Fruit fly (Drosophila melanogaster) whole organism, embryonic: ENCODE measurements around the gene scny.
A peak's percentile ranks its signal among the peaks of the same experiment; 100 is the strongest.

Experiments
- Atf-2 ChIP-seq: fragments of 200-800 bp; sonication (Bioruptor generic); optimal IDR thresholded peaks from 2 replicates; lab custom pipeline; 2016; ENCODE audit warnings: missing biosample characterization, missing genetic modification characterization
- CG10565 ChIP-seq: fragments of 200-800 bp; sonication (Bioruptor generic); optimal IDR thresholded peaks from 3 replicates; lab custom pipeline; 2016; ENCODE audit warnings: missing biosample characterization, mild to moderate bottlenecking, missing genetic modification characterization
- CG12299 ChIP-seq: fragments of 200-800 bp; sonication (Bioruptor generic); optimal IDR thresholded peaks from 2 replicates; lab custom pipeline; 2018; ENCODE audit warnings: missing biosample characterization, mild to moderate bottlenecking, missing genetic modification characterization
- CG12659 ChIP-seq: fragments of 200-800 bp; sonication (Bioruptor generic); optimal IDR thresholded peaks from 3 replicates; lab custom pipeline; 2017; ENCODE audit warnings: mild to moderate bottlenecking, missing biosample characterization, missing genetic modification reagents, missing genetic modification characterization
- CG13287 ChIP-seq: fragments of 200-800 bp; sonication (Bioruptor generic); IDR thresholded peaks from 2 replicates; pipeline ENCODE4 v1.3.6; 2022; ENCODE audit warnings: missing biosample characterization, missing genetic modification characterization; ENCODE audit not compliant: partially characterized antibody
- CG13894 ChIP-seq: fragments of 200-800 bp; sonication (Bioruptor generic); optimal IDR thresholded peaks from 3 replicates; lab custom pipeline; 2018; ENCODE audit warnings: missing biosample characterization, mild to moderate bottlenecking, missing genetic modification characterization, moderate library complexity
- CG14014 ChIP-seq: fragments of 200-800 bp; sonication (Bioruptor generic); IDR thresholded peaks from 2 replicates; pipeline ENCODE4 v1.3.6; 2022; ENCODE audit warnings: missing biosample characterization, missing genetic modification characterization
- CG14860 ChIP-seq: fragments of 200-800 bp; sonication (Bioruptor generic); IDR thresholded peaks from 3 replicates; pipeline ENCODE4 v1.3.6; 2022; ENCODE audit warnings: missing biosample characterization, missing genetic modification characterization; ENCODE audit not compliant: partially characterized antibody
- CG15514 ChIP-seq: fragments of 200-800 bp; sonication (Bioruptor generic); optimal IDR thresholded peaks from 3 replicates; lab custom pipeline; 2017; ENCODE audit warnings: missing biosample characterization, missing genetic modification characterization, mild to moderate bottlenecking, moderate library complexity, missing genetic modification reagents
- CG31365 ChIP-seq: fragments of 200-800 bp; sonication (Bioruptor generic); optimal IDR thresholded peaks from 2 replicates; lab custom pipeline; 2018; ENCODE audit warnings: missing biosample characterization, mild to moderate bottlenecking, missing genetic modification characterization
- CG32767 ChIP-seq: fragments of 200-800 bp; sonication (Bioruptor generic); IDR thresholded peaks from 2 replicates; pipeline ENCODE4 v1.3.6; 2022; ENCODE audit warnings: missing biosample characterization, missing genetic modification characterization
- CG34422 ChIP-seq: fragments of 200-800 bp; sonication (Bioruptor generic); IDR thresholded peaks from 3 replicates; pipeline ENCODE4 v1.3.6; 2022; ENCODE audit warnings: missing biosample characterization, missing genetic modification characterization
- CG3847 ChIP-seq: fragments of 200-800 bp; sonication (Bioruptor generic); IDR thresholded peaks from 2 replicates; pipeline ENCODE4 v1.3.6; 2022; ENCODE audit warnings: missing biosample characterization, missing genetic modification characterization
- CG4360 ChIP-seq: fragments of 200-800 bp; sonication (Bioruptor generic); IDR thresholded peaks from 2 replicates; pipeline ENCODE4 v1.3.6; 2022; ENCODE audit warnings: missing biosample characterization, missing genetic modification characterization
- CG6791 ChIP-seq: fragments of 200-800 bp; sonication (Bioruptor generic); IDR thresholded peaks from 3 replicates; pipeline ENCODE4 v1.3.6; 2022; ENCODE audit warnings: missing biosample characterization, missing genetic modification characterization; ENCODE audit not compliant: partially characterized antibody
- CG9797 ChIP-seq: fragments of 200-800 bp; sonication (Bioruptor generic); optimal IDR thresholded peaks from 3 replicates; lab custom pipeline; 2018; ENCODE audit warnings: missing biosample characterization, mild to moderate bottlenecking, missing genetic modification characterization
- CHES-1-like ChIP-seq: fragments of 200-800 bp; sonication (Bioruptor generic); optimal IDR thresholded peaks from 2 replicates; lab custom pipeline; 2016; ENCODE audit warnings: missing biosample characterization, missing genetic modification characterization
- CkIIα-i1 ChIP-seq: fragments of 200-800 bp; sonication (Bioruptor generic); IDR thresholded peaks from 2 replicates; pipeline ENCODE4 v1.3.6; 2022; ENCODE audit warnings: missing biosample characterization, missing genetic modification characterization
- D ChIP-seq, 2 experiments: fragments of 200-800 bp in 1 of 2; fragments of >200 bp in 1 of 2; sonication (Bioruptor generic) in 1 of 2; optimal IDR thresholded peaks; 2 replicates in 1 of 2; 3 replicates in 1 of 2; lab custom pipeline; 2017; ENCODE audit warnings: mild to moderate bottlenecking in 1 of 2, missing biosample characterization in 1 of 2, missing genetic modification characterization in 1 of 2, missing genetic modification reagents in 1 of 2
- D19B ChIP-seq: fragments of 200-800 bp; sonication (Bioruptor generic); optimal IDR thresholded peaks from 2 replicates; lab custom pipeline; 2017; ENCODE audit warnings: missing biosample characterization, mild to moderate bottlenecking, missing genetic modification characterization
- Dref ChIP-seq: fragments of 200-800 bp; sonication (Bioruptor generic); IDR thresholded peaks from 2 replicates; pipeline ENCODE4 v1.3.6; 2022; ENCODE audit warnings: missing biosample characterization, missing genetic modification characterization
- Fer1 ChIP-seq: fragments of 200-800 bp; sonication (Bioruptor generic); optimal IDR thresholded peaks from 2 replicates; lab custom pipeline; 2017; ENCODE audit warnings: missing biosample characterization, mild to moderate bottlenecking, missing genetic modification characterization
- GATAe ChIP-seq: fragments of 200-800 bp; sonication (Bioruptor generic); conservative IDR thresholded peaks from 2 replicates; pipeline ENCODE4 v1.3.6; 2022; ENCODE audit warnings: missing biosample characterization, missing genetic modification characterization
- Hr78 ChIP-seq, 2 experiments: fragments of 200-800 bp in 1 of 2; fragments of >200 bp in 1 of 2; sonication (Bioruptor generic) in 1 of 2; optimal IDR thresholded peaks; 2 replicates each; lab custom pipeline; 2017 to 2019; ENCODE audit warnings: missing biosample characterization in 2 of 2, missing genetic modification characterization in 2 of 2, mild to moderate bottlenecking in 1 of 2, moderate library complexity in 1 of 2
- Jarid2 ChIP-seq: fragments of 200-800 bp; sonication (Bioruptor generic); optimal IDR thresholded peaks from 3 replicates; lab custom pipeline; 2017; ENCODE audit warnings: mild to moderate bottlenecking, missing biosample characterization, missing genetic modification reagents, missing genetic modification characterization
- MBD-R2 ChIP-seq: fragments of 200-800 bp; sonication (Bioruptor generic); IDR thresholded peaks from 2 replicates; pipeline ENCODE4 v1.3.6; 2022; ENCODE audit warnings: missing biosample characterization, missing genetic modification characterization
- Myb ChIP-seq: fragments of 200-800 bp; sonication (Bioruptor generic); optimal IDR thresholded peaks from 2 replicates; lab custom pipeline; 2016; ENCODE audit warnings: missing biosample characterization, missing genetic modification characterization
- Sin3A ChIP-seq: fragments of >200 bp; optimal IDR thresholded peaks from 2 replicates; lab custom pipeline; 2018
- Ssrp ChIP-seq: fragments of 200-800 bp; sonication (Bioruptor generic); optimal IDR thresholded peaks from 2 replicates; lab custom pipeline; 2018; ENCODE audit warnings: missing biosample characterization, mild to moderate bottlenecking, missing genetic modification characterization, moderate library complexity
- YL-1 ChIP-seq: fragments of 200-800 bp; sonication (Bioruptor generic); optimal IDR thresholded peaks from 3 replicates; lab custom pipeline; 2017; ENCODE audit warnings: missing biosample characterization, mild to moderate bottlenecking, missing genetic modification characterization
- ac ChIP-seq: fragments of 200-800 bp; sonication (Bioruptor generic); optimal IDR thresholded peaks from 3 replicates; lab custom pipeline; 2017; ENCODE audit warnings: missing biosample characterization, mild to moderate bottlenecking, missing genetic modification characterization
- bsh ChIP-seq, 2 experiments: fragments of 200-800 bp; sonication (Bioruptor generic); optimal IDR thresholded peaks; 2 replicates each; lab custom pipeline; 2017 to 2018; ENCODE audit warnings: mild to moderate bottlenecking in 2 of 2, missing biosample characterization in 2 of 2, missing genetic modification characterization in 2 of 2, moderate library complexity in 1 of 2
- cad ChIP-seq: fragments of >200 bp; optimal IDR thresholded peaks from 2 replicates; lab custom pipeline; 2017; ENCODE audit warnings: missing biosample characterization, missing genetic modification characterization
- ci ChIP-seq: fragments of 200-800 bp; sonication (Bioruptor generic); IDR thresholded peaks from 3 replicates; pipeline ENCODE4 v1.3.6; 2022; ENCODE audit warnings: missing biosample characterization, missing genetic modification characterization
- danr ChIP-seq: fragments of 200-800 bp; sonication (Bioruptor generic); IDR thresholded peaks from 2 replicates; pipeline ENCODE4 v1.3.6; 2022; ENCODE audit warnings: missing biosample characterization, missing genetic modification characterization
- dysf ChIP-seq: fragments of 200-800 bp; sonication (Bioruptor generic); IDR thresholded peaks from 3 replicates; pipeline ENCODE4 v1.3.6; 2022; ENCODE audit warnings: missing biosample characterization, missing genetic modification characterization
- eyg ChIP-seq: fragments of 200-800 bp; sonication (Bioruptor generic); optimal IDR thresholded peaks from 3 replicates; lab custom pipeline; 2016; ENCODE audit warnings: missing biosample characterization, missing genetic modification characterization
- gfzf ChIP-seq: fragments of 200-800 bp; sonication (Bioruptor generic); optimal IDR thresholded peaks from 2 replicates; lab custom pipeline; 2016; ENCODE audit warnings: missing biosample characterization, mild to moderate bottlenecking, missing genetic modification characterization, moderate library complexity
- grau ChIP-seq: fragments of 200-800 bp; optimal IDR thresholded peaks from 3 replicates; lab custom pipeline; 2019; ENCODE audit warnings: missing biosample characterization, mild to moderate bottlenecking, missing genetic modification characterization, moderate library complexity
- h ChIP-seq: fragments of >200 bp; optimal IDR thresholded peaks from 2 replicates; lab custom pipeline; 2017
- nmo ChIP-seq: fragments of 200-800 bp; sonication (Bioruptor generic); optimal IDR thresholded peaks from 2 replicates; lab custom pipeline; 2018; ENCODE audit warnings: missing biosample characterization, mild to moderate bottlenecking, missing genetic modification characterization, moderate library complexity
- nom ChIP-seq: fragments of 200-800 bp; sonication (Bioruptor generic); optimal IDR thresholded peaks from 2 replicates; lab custom pipeline; 2017; ENCODE audit warnings: missing biosample characterization, missing genetic modification characterization, mild to moderate bottlenecking, moderate library complexity, missing genetic modification reagents
- pzg ChIP-seq: fragments of 200-800 bp; sonication (Bioruptor generic); optimal IDR thresholded peaks from 3 replicates; lab custom pipeline; 2018; ENCODE audit warnings: missing biosample characterization, mild to moderate bottlenecking, missing genetic modification characterization, moderate library complexity
- repo ChIP-seq: fragments of 200-800 bp; sonication (Bioruptor generic); optimal IDR thresholded peaks from 2 replicates; lab custom pipeline; 2016; ENCODE audit warnings: missing biosample characterization, missing genetic modification characterization
- tap ChIP-seq: fragments of 200-800 bp; optimal IDR thresholded peaks from 3 replicates; lab custom pipeline; 2019; ENCODE audit warnings: missing biosample characterization, mild to moderate bottlenecking, missing genetic modification characterization, moderate library complexity
- ttk ChIP-seq: fragments of 200-800 bp; sonication (Bioruptor generic); IDR thresholded peaks from 2 replicates; pipeline ENCODE4 v2.1.2; 2022; ENCODE audit warnings: missing biosample characterization, missing genetic modification characterization
- vvl ChIP-seq: fragments of 200-800 bp; sonication (Bioruptor generic); IDR thresholded peaks from 2 replicates; pipeline ENCODE4 v1.3.6; 2022; ENCODE audit warnings: missing biosample characterization, missing genetic modification characterization
- zf30C ChIP-seq: fragments of 200-800 bp; sonication (Bioruptor generic); optimal IDR thresholded peaks from 3 replicates; lab custom pipeline; 2018; ENCODE audit warnings: missing biosample characterization, mild to moderate bottlenecking, missing genetic modification characterization

The scny gene

DNA sequence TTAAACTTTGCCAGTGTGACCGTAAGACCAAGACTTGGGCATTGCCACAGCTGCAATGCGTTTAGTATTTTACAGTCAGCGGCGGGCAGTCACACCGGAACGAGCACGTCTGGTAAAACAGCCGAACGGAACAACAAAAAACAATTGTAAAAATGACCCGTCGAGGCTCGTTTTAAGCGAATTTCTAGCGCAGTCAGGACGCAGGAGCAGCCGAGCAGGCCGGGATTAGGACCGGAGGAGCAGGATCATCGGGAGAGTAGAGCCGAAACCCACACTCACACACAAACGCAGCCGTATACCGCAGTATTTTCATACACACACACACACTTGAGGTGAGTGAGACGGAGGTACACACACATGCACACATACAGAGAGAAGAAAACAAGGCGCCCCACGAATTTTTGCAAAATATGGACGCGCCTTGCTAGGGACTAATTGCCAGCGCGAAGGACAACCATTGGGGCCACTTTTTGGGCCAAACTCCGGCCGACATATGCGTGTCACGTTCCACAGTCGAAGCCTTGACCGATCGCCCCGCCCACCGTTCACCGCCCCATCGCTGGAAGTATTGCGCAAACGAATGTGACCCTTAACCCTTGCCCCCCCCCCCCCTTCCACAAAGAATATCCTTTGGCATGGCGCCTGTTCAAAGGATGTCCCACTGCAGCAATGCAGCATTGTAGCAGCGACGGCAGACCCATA lies 15.7 kb upstream of the scny start, which contains the start of gene Usp47 (continued):
- TF ChIP-seq CG4360 (GFP tag; lab: Robert Waterston, UW) (peak; percentile 44), ci (GFP tag; lab: Robert Waterston, UW) (0 out of 3 replicates have a peak, but pooled peaks have one; percentile 12), CkIIα-i1 (no peak), Sin3A (lab: Kevin White, UChicago) (peak; percentile 26), gfzf (peak; percentile 89), Dref (GFP tag; lab: Robert Waterston, UW) (peak; percentile 39; the same call in 1 of the 2 replicates), pzg (GFP tag; lab: Kevin White, UChicago) (peak; percentile 83), CG9797 (GFP tag; lab: Kevin White, UChicago) (peak; percentile 74), Fer1 (peak; percentile 58), ac (GFP tag; lab: Kevin White, UChicago) (no peak), CG31365 (no peak), tap (no peak), h (lab: Kevin White, UChicago) (no peak), CG3847 (GFP tag; lab: Robert Waterston, UW) (peak; percentile 16; the same call in 1 of the 2 replicates), CG34422 (GFP tag; lab: Robert Waterston, UW) (peak; percentile 84; the same call in 2 of the 3 replicates), grau (tag; lab: Kevin White, UChicago) (no peak), GATAe (no peak), Hr78 (GFP tag; optimal IDR thresholded peaks at IDR 0.05; lab: Kevin White, UChicago) (peak in 1 of 2 experiments; percentile 97), eyg (GFP tag; lab: Kevin White, UChicago) (no peak), Ssrp (tag; lab: Kevin White, UChicago) (no peak), CG12299 (tag; lab: Kevin White, UChicago) (peak; percentile 16), zf30C (GFP tag; lab: Kevin White, UChicago) (peak; percentile 63), nmo (GFP tag; lab: Kevin White, UChicago) (peak; percentile 0), repo (GFP tag; lab: Kevin White, UChicago) (peak; percentile 21), D19B (no peak), CG13287 (GFP tag; lab: Robert Waterston, UW) (peak; percentile 47; the same call in 1 of the 2 replicates), vvl (peak; percentile 33; the same call in 1 of the 2 replicates), nom (GFP tag; lab: Kevin White, UChicago) (peak; percentile 20), bsh (GFP tag; optimal IDR thresholded peaks at IDR 0.05; lab: Kevin White, UChicago) (peak in 1 of 2 experiments; percentile 38), CG6791 (GFP tag; lab: Robert Waterston, UW) (0 out of 3 replicates have a peak, but pooled peaks have one; percentile 31), CG12659 (peak; percentile 38), CG10565 (no peak), CG13894 (tag; lab: Kevin White, UChicago) (peak; percentile 29), Atf-2 (GFP tag; lab: Kevin White, UChicago) (no peak), CG14860 (GFP tag; lab: Robert Waterston, UW) (no peak), ttk (GFP tag; lab: Robert Waterston, UW) (no peak), danr (GFP tag; lab: Robert Waterston, UW) (no peak), Jarid2 (GFP tag; lab: Kevin White, UChicago) (peak; percentile 59), CHES-1-like (GFP tag; lab: Kevin White, UChicago) (peak; percentile 31), CG32767 (GFP tag; lab: Robert Waterston, UW) (peak; percentile 49; the same call in 1 of the 2 replicates), dysf (GFP tag; lab: Robert Waterston, UW) (0 out of 3 replicates have a peak, but pooled peaks have one; percentile 6), D (optimal IDR thresholded peaks at IDR 0.05; lab: Kevin White, UChicago) (peak; percentile 58), D (GFP tag; optimal IDR thresholded peaks at IDR 0.05; lab: Kevin White, UChicago) (no peak), Myb (peak; percentile 82), CG15514 (GFP tag; lab: Kevin White, UChicago) (peak; percentile 23), YL-1 (GFP tag; lab: Kevin White, UChicago) (peak; percentile 72), CG14014 (no peak), cad (GFP tag; lab: Kevin White, UChicago) (no peak), MBD-R2 (GFP tag; lab: Robert Waterston, UW) (peak; percentile 58)
